Fruit fly (Drosophila melanogaster): ENCODE results near the gene Hcf.
A peak's percentile ranks its signal among the peaks of the same experiment; 100 is the strongest.

The Hcf gene

DNA sequence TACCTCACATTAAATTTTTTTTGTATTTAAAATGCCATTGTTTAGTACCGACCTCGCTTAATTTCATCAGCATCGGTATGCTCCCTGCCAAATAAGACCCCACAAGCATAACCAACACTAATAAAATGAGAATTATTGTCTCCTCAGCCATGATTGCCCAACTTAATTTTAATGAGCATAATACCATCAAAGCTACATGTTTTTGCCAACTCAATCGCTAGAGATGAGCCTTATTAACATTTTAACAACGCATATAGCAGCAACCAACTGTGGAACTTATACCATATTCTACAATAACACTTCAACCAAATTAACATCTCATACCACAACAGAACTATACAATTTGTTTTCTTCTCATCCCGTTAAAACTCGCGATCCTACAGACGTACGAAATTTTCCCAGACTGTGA, 46.0 kb upstream of the Hcf start, which contains the start of gene Zip102B (continued):
- TF ChIP-seq CG11093 (GFP tag; IDR thresholded peaks at IDR 0.05) (no peak), CG1602 (GFP tag; optimal IDR thresholded peaks at IDR 0.05) (no peak), Sin3A (optimal IDR thresholded peaks at IDR 0.05) (no peak), CG30020 (tag; optimal IDR thresholded peaks at IDR 0.05) (peak; percentile 98), GATAe (GFP tag; conservative IDR thresholded peaks at IDR 0.05) (no peak), CG6791 (GFP tag; IDR thresholded peaks at IDR 0.05; ENCODE audit: partially characterized antibody) (0 out of 3 replicates have a peak, but pooled peaks have one; percentile 47), Side (GFP tag; optimal IDR thresholded peaks at IDR 0.05) (no peak), CG32532 (GFP tag; IDR thresholded peaks at IDR 0.05) (no peak), TFAM (GFP tag; optimal IDR thresholded peaks at IDR 0.05) (no peak), pzg (GFP tag; optimal IDR thresholded peaks at IDR 0.05) (peak; percentile 55), HHEX (GFP tag; optimal IDR thresholded peaks at IDR 0.05) (no peak), CG11504 (tag; optimal IDR thresholded peaks at IDR 0.05) (no peak), CG10979 (tag; optimal IDR thresholded peaks at IDR 0.05) (no peak), CG3281 (GFP tag; optimal IDR thresholded peaks at IDR 0.05) (no peak), CG3838 (GFP tag; optimal IDR thresholded peaks at IDR 0.05) (no peak), CG5180 (GFP tag; optimal IDR thresholded peaks at IDR 0.05) (no peak), Gsc (GFP tag; IDR thresholded peaks at IDR 0.05) (no peak), Dad (GFP tag; optimal IDR thresholded peaks at IDR 0.05) (no peak), amos (GFP tag; IDR thresholded peaks at IDR 0.05; ENCODE audit: partially characterized antibody) (no peak; the same call in 1 of the 2 replicates), bcd (GFP tag; optimal IDR thresholded peaks at IDR 0.05) (no peak), CG31224 (GFP tag; IDR thresholded peaks at IDR 0.05) (no peak), Bteb2 (GFP tag; optimal IDR thresholded peaks at IDR 0.05) (no peak), CG3847 (GFP tag; IDR thresholded peaks at IDR 0.05) (no peak), vfl (GFP tag; optimal IDR thresholded peaks at IDR 0.05) (no peak), CG8290 (GFP tag; optimal IDR thresholded peaks at IDR 0.05) (no peak), CG8290 (tag; optimal IDR thresholded peaks at IDR 0.05) (peak in 1 of 2 experiments; percentile 49), Med (GFP tag) (peak; percentile 29), Asciz (GFP tag; optimal IDR thresholded peaks at IDR 0.05) (no peak), CoRest (tag; optimal IDR thresholded peaks at IDR 0.05) (no peak), usp (GFP tag; optimal IDR thresholded peaks at IDR 0.05) (no peak), pan (optimal IDR thresholded peaks at IDR 0.05) (no peak), pan (GFP tag; optimal IDR thresholded peaks at IDR 0.05 in 1 of 2, IDR thresholded peaks at IDR 0.05 in 1 of 2) (no peak), vnd (GFP tag; IDR thresholded peaks at IDR 0.05; ENCODE audit: partially characterized antibody) (no peak), CG3995 (GFP tag; optimal IDR thresholded peaks at IDR 0.05) (no peak), dmrt99B (tag; optimal IDR thresholded peaks at IDR 0.05) (no peak), odd (GFP tag; optimal IDR thresholded peaks at IDR 0.05) (peak; percentile 13), Aef1 (GFP tag; IDR thresholded peaks at IDR 0.05) (no peak), tin (GFP tag; optimal IDR thresholded peaks at IDR 0.05) (no peak), CG17829 (tag; optimal IDR thresholded peaks at IDR 0.05) (no peak), CG10543 (GFP tag; optimal IDR thresholded peaks at IDR 0.05) (no peak), CG6654 (GFP tag; optimal IDR thresholded peaks at IDR 0.05) (no peak), hth (optimal IDR thresholded peaks at IDR 0.05) (no peak), lov (optimal IDR thresholded peaks at IDR 0.05) (no peak), lov (GFP tag; IDR thresholded peaks at IDR 0.05) (no peak), gsb (GFP tag; IDR thresholded peaks at IDR 0.05) (no peak), NFAT (GFP tag; IDR thresholded peaks at IDR 0.05) (no peak), schlank (tag; optimal IDR thresholded peaks at IDR 0.05) (no peak), chif (GFP tag; optimal IDR thresholded peaks at IDR 0.05) (no peak), Poxn (GFP tag; IDR thresholded peaks at IDR 0.05) (no peak), CG11560 (tag; IDR thresholded peaks at IDR 0.05) (no peak), CG2120 (GFP tag; optimal IDR thresholded peaks at IDR 0.05) (no peak), BEAF-32 (GFP tag; optimal IDR thresholded peaks at IDR 0.05) (peak; percentile 48), HLHmδ (GFP tag; optimal IDR thresholded peaks at IDR 0.05) (no peak)
